Worm (Caenorhabditis elegans) whole organism, L4 larva: Measurements from ENCODE around the gene H06H21.8.

Experiments
- R02D3.7 ChIP-seq: fragments of 150-350 bp; sonication (generic microtip); optimal IDR thresholded peaks from 3 replicates; lab custom pipeline; 2014; ENCODE audit warnings: missing biosample characterization, missing genetic modification characterization
- T20F7.1 ChIP-seq: fragments of 200-800 bp; sonication (Bioruptor generic); optimal IDR thresholded peaks from 2 replicates; lab custom pipeline; 2018; ENCODE audit warnings: mild to moderate bottlenecking, missing genetic modification characterization, missing compliant biosample characterization
- Y48G9A.11 ChIP-seq: fragments of 200-800 bp; sonication (Bioruptor generic); IDR thresholded peaks from 2 replicates; pipeline ENCODE4 v1.3.6; 2022; ENCODE audit warnings: missing genetic modification reagents, missing genetic modification characterization, missing compliant biosample characterization
- ZK337.2 ChIP-seq: fragments of 200-800 bp; sonication (Bioruptor generic); IDR thresholded peaks from 2 replicates; pipeline ENCODE4 v1.3.6; 2022; ENCODE audit warnings: missing genetic modification reagents, missing genetic modification characterization, missing compliant biosample characterization
- ZK546.5 ChIP-seq, 2 experiments: sonication (generic microtip); optimal IDR thresholded peaks; 2 replicates each; lab custom pipeline; 2017; ENCODE audit warnings: missing biosample characterization in 2 of 2, missing genetic modification characterization in 2 of 2
- aha-1 ChIP-seq: fragments of 150-350 bp; peaks from one replicate; lab custom pipeline; 2014; ENCODE audit warnings: missing biosample characterization, missing genetic modification characterization
- ama-1 ChIP-seq: fragments of 150-350 bp; optimal IDR thresholded peaks from 2 replicates; lab custom pipeline; 2014; ENCODE audit warnings: inconsistent platforms, mixed read lengths
- attf-4 ChIP-seq: sonication (generic microtip); optimal IDR thresholded peaks from 3 replicates; lab custom pipeline; 2017; ENCODE audit warnings: missing biosample characterization, missing genetic modification characterization
- ceh-32 ChIP-seq: sonication (generic microtip); optimal IDR thresholded peaks from 2 replicates; lab custom pipeline; 2016; ENCODE audit warnings: mild to moderate bottlenecking, missing genetic modification characterization, missing compliant biosample characterization; ENCODE audit not compliant: poor library complexity
- ceh-44 ChIP-seq: fragments of 200-800 bp; sonication (Bioruptor generic); IDR thresholded peaks from 2 replicates; pipeline ENCODE4 v1.3.6; 2022; ENCODE audit warnings: missing genetic modification reagents, missing genetic modification characterization, missing compliant biosample characterization
- daf-12 ChIP-seq: fragments of 150-350 bp; optimal IDR thresholded peaks from 2 replicates; lab custom pipeline; 2014; ENCODE audit warnings: missing biosample characterization, missing genetic modification reagents, missing genetic modification characterization
- daf-16 ChIP-seq, 3 experiments: sonication (generic microtip); optimal IDR thresholded peaks; 2 replicates each; lab custom pipeline; 2016 to 2017; ENCODE audit warnings: missing genetic modification characterization in 3 of 3, missing genetic modification reagents in 3 of 3, mild to moderate bottlenecking in 2 of 3, missing compliant biosample characterization in 2 of 3, missing biosample characterization in 1 of 3, moderate library complexity in 1 of 3
- dmd-9 ChIP-seq: fragments of 200-800 bp; sonication (Bioruptor generic); IDR thresholded peaks from 2 replicates; pipeline ENCODE4 v1.3.6; 2022; ENCODE audit warnings: missing genetic modification reagents, missing genetic modification characterization, missing compliant biosample characterization
- duxl-1 ChIP-seq: sonication (generic microtip); optimal IDR thresholded peaks from 2 replicates; lab custom pipeline; 2016; ENCODE audit warnings: mild to moderate bottlenecking, missing genetic modification characterization, moderate library complexity, missing compliant biosample characterization; ENCODE audit not compliant: poor library complexity
- dve-1 ChIP-seq: sonication (generic microtip); optimal IDR thresholded peaks from 2 replicates; lab custom pipeline; 2017; ENCODE audit warnings: antibody characterized with exemption, mild to moderate bottlenecking, missing genetic modification characterization, missing compliant biosample characterization; ENCODE audit not compliant: insufficient read depth
- hlh-11 ChIP-seq: fragments of 200-800 bp; sonication (Bioruptor generic); optimal IDR thresholded peaks from 2 replicates; lab custom pipeline; 2018; ENCODE audit warnings: mild to moderate bottlenecking, missing genetic modification characterization, missing compliant biosample characterization
- hmg-1.1 ChIP-seq: fragments of 200-800 bp; sonication (Bioruptor generic); IDR thresholded peaks from 2 replicates; pipeline ENCODE4 v1.3.6; 2022; ENCODE audit warnings: missing genetic modification reagents, missing genetic modification characterization, missing compliant biosample characterization
- jun-1 ChIP-seq: fragments of 150-350 bp; optimal IDR thresholded peaks from 2 replicates; lab custom pipeline; 2014; ENCODE audit warnings: missing biosample characterization, missing genetic modification reagents, missing genetic modification characterization
- lir-3 ChIP-seq: sonication (generic microtip); optimal IDR thresholded peaks from 2 replicates; lab custom pipeline; 2016; ENCODE audit warnings: mild to moderate bottlenecking, missing genetic modification characterization, missing compliant biosample characterization
- mdl-1 ChIP-seq, 2 experiments: fragments of 150-350 bp in 1 of 2; sonication (generic microtip) in 1 of 2; optimal IDR thresholded peaks; 2 replicates each; lab custom pipeline; 2014 to 2017; ENCODE audit warnings: missing biosample characterization in 2 of 2, missing genetic modification characterization in 2 of 2
- mdt-29 ChIP-seq: fragments of 200-800 bp; sonication (Bioruptor generic); IDR thresholded peaks from 2 replicates; pipeline ENCODE4 v1.3.6; 2022; ENCODE audit warnings: missing genetic modification reagents, missing genetic modification characterization, missing compliant biosample characterization
- nhr-102 ChIP-seq: sonication (generic microtip); optimal IDR thresholded peaks from 2 replicates; lab custom pipeline; 2016; ENCODE audit warnings: mild to moderate bottlenecking, missing genetic modification characterization, moderate library complexity, missing compliant biosample characterization
- nhr-11 ChIP-seq: fragments of 150-350 bp; optimal IDR thresholded peaks from 2 replicates; lab custom pipeline; 2014; ENCODE audit warnings: missing biosample characterization, missing genetic modification characterization
- nhr-111 ChIP-seq: fragments of 200-800 bp; sonication (Bioruptor generic); optimal IDR thresholded peaks from 2 replicates; lab custom pipeline; 2018; ENCODE audit warnings: mild to moderate bottlenecking, missing genetic modification characterization, missing compliant biosample characterization
- nhr-28 ChIP-seq: fragments of 150-350 bp; optimal IDR thresholded peaks from 2 replicates; lab custom pipeline; 2014; ENCODE audit warnings: missing biosample characterization, missing genetic modification characterization
- nhr-42 ChIP-seq: fragments of 200-800 bp; sonication (Bioruptor generic); IDR thresholded peaks from 2 replicates; pipeline ENCODE4 v1.3.6; 2022; ENCODE audit warnings: missing genetic modification characterization, missing compliant biosample characterization
- nhr-48 ChIP-seq: sonication (generic microtip); optimal IDR thresholded peaks from 2 replicates; lab custom pipeline; 2016; ENCODE audit warnings: mild to moderate bottlenecking, missing genetic modification characterization, missing compliant biosample characterization
- nhr-76 ChIP-seq: fragments of 150-350 bp; optimal IDR thresholded peaks from 2 replicates; lab custom pipeline; 2014; ENCODE audit warnings: missing biosample characterization, missing genetic modification characterization
- php-3 ChIP-seq: fragments of 200-800 bp; sonication (Bioruptor generic); IDR thresholded peaks from 2 replicates; pipeline ENCODE4 v1.3.6; 2022; ENCODE audit warnings: missing genetic modification reagents, missing genetic modification characterization, missing compliant biosample characterization
- saeg-2 ChIP-seq: fragments of 200-800 bp; sonication (Bioruptor generic); IDR thresholded peaks from 2 replicates; pipeline ENCODE4 v1.3.6; 2022; ENCODE audit warnings: missing genetic modification reagents, missing genetic modification characterization, missing compliant biosample characterization
- snpc-1.2 ChIP-seq: fragments of 200-800 bp; sonication (Bioruptor generic); IDR thresholded peaks from 2 replicates; pipeline ENCODE4 v1.3.6; 2022; ENCODE audit warnings: missing genetic modification reagents, missing genetic modification characterization, missing compliant biosample characterization
- unc-62 ChIP-seq, 3 experiments: fragments of 150-350 bp in 1 of 3; sonication (generic microtip); optimal IDR thresholded peaks in 2 of 3; peaks in 1 of 3; 1 replicate in 1 of 3; 2 replicates in 2 of 3; lab custom pipeline; 2014 to 2017; ENCODE audit warnings: missing biosample characterization in 3 of 3, missing genetic modification characterization in 3 of 3, missing genetic modification reagents in 3 of 3, missing genotype in 1 of 3
- vab-7 ChIP-seq: fragments of 200-800 bp; sonication (Bioruptor generic); IDR thresholded peaks from 2 replicates; pipeline ENCODE4 v1.3.6; 2022; ENCODE audit warnings: missing genetic modification reagents, missing genetic modification characterization, missing compliant biosample characterization
- zag-1 ChIP-seq: fragments of 150-350 bp; optimal IDR thresholded peaks from 2 replicates; lab custom pipeline; 2014; ENCODE audit warnings: missing biosample characterization, missing genetic modification characterization
- zip-11 ChIP-seq: fragments of 200-800 bp; sonication (Bioruptor generic); IDR thresholded peaks from 2 replicates; pipeline ENCODE4 v1.3.6; 2022; ENCODE audit warnings: missing genetic modification characterization, missing compliant biosample characterization

H06H21.8 gene

DNA sequence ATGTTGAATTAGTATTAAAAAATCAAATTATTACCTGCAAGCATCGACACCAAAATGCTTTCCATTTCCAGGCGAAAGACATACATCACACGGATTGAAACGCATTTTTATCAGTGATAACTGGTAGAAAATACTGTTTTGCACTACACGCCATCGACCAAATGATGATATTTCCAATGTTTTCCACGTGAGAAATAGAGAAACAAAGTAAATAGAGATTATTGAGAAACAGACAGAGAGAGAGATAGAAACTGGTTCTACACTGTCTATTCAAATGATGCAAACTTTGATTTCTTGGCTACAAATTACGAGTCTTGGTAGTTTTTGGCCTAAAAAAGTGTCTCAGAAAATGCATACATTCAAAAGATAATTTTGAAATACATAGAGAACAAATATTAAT lies 32.6 kb downstream of the H06H21.8 start, which contains the start of gene nhr-104 (continued):
- no peak for TF ChIP-seq ceh-44 (GFP tag; lab: Robert Waterston, UW)
- TF ChIP-seq ZK546.5 (tag; optimal IDR thresholded peaks at IDR 0.05; lab: Kevin White, UChicago) = no peak
- no peak for TF ChIP-seq dmd-9 (GFP tag; lab: Robert Waterston, UW)
- TF ChIP-seq nhr-102 = peak; percentile 7
- no peak for TF ChIP-seq Y48G9A.11 (GFP tag; lab: Robert Waterston, UW)
- no peak for TF ChIP-seq duxl-1 (tag; lab: Kevin White, UChicago)
- no peak for TF ChIP-seq ceh-32 (tag; lab: Kevin White, UChicago)

DNA sequence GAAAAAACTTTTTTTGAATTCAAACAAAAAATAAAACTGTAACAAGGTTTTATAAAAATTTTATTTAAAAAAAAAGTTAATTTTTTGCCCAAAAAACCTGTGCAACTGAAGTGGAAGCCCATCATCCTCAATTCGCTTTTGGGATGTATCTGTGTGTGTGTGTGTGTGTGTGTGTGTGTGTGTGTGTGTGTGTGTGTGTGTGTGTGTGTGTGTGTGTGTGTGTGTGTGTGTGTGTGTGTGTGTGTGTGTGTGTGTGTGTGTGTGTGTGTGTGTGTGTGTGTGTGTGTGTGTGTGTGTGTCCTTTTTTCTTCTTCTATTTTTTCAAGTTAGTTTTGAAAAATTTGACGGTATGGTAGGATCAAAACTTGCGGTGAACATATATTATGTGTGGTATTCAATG lies 36.2 kb downstream of the H06H21.8 start:
- TF ChIP-seq dve-1 (tag; lab: Kevin White, UChicago) (peak; percentile 13), snpc-1.2 (GFP tag; lab: Robert Waterston, UW) (0 out of 2 replicates have a peak, but pooled peaks have one; percentile 10)

DNA sequence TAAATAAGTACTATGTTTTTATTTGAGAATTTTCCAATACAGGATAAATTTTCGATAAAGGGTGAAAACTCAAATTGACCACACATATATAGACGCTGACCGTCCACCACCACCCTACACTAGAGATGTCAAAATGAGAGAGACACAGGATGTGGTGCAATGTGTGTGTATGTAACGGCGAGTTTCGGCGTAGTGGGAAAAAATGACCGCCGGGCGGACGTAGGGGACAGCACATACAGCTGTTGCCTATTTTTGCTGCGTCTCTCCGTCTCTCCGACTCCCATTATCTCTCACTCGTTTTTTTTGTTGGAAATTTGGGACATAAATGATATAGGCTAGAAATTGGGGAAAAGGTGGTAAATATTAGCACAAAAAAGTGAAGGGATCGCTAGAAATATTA lies 39.8 kb downstream of the H06H21.8 start:
- TF ChIP-seq nhr-42 (GFP tag; lab: Robert Waterston, UW) = no peak
- peak; percentile 22 for TF ChIP-seq dve-1 (tag; lab: Kevin White, UChicago)
- TF ChIP-seq nhr-48 (tag; lab: Kevin White, UChicago) = no peak
- no peak for TF ChIP-seq mdl-1 (tag; optimal IDR thresholded peaks at IDR 0.05; lab: Kevin White, UChicago)
- no peak for TF ChIP-seq daf-16 (GFP tag; optimal IDR thresholded peaks at IDR 0.05; lab: Kevin White, UChicago)
- TF ChIP-seq daf-16 (tag; optimal IDR thresholded peaks at IDR 0.05; lab: Kevin White, UChicago) = peak; percentile 32
- TF ChIP-seq lir-3 (tag; lab: Kevin White, UChicago) = no peak
- 0 out of 2 replicates have a peak, but pooled peaks have one; percentile 28 for TF ChIP-seq mdt-29
- no peak for TF ChIP-seq nhr-111 (GFP tag; lab: Kevin White, UChicago)
- TF ChIP-seq zip-11 (GFP tag; lab: Robert Waterston, UW) = no peak
- TF ChIP-seq nhr-28 = peak; percentile 47
- TF ChIP-seq Y48G9A.11 (GFP tag; lab: Robert Waterston, UW) = no peak
- peak; percentile 67 for TF ChIP-seq hlh-11 (tag; lab: Kevin White, UChicago)
- TF ChIP-seq zag-1 (tag; lab: Kevin White, UChicago) = no peak
- no peak for TF ChIP-seq php-3 (GFP tag; lab: Robert Waterston, UW)
- peak in 1 of 2 experiments; percentile 97 for TF ChIP-seq unc-62 (GFP tag; optimal IDR thresholded peaks at IDR 0.05 in 1 of 2; lab: Kevin White, UChicago)
- no peak for TF ChIP-seq unc-62 (tag; optimal IDR thresholded peaks at IDR 0.05; lab: Kevin White, UChicago)
- 0 out of 2 replicates have a peak, but pooled peaks have one; percentile 37 for TF ChIP-seq hmg-1.1 (GFP tag; lab: Robert Waterston, UW)
- TF ChIP-seq ZK337.2 (GFP tag; lab: Robert Waterston, UW) = no peak

DNA sequence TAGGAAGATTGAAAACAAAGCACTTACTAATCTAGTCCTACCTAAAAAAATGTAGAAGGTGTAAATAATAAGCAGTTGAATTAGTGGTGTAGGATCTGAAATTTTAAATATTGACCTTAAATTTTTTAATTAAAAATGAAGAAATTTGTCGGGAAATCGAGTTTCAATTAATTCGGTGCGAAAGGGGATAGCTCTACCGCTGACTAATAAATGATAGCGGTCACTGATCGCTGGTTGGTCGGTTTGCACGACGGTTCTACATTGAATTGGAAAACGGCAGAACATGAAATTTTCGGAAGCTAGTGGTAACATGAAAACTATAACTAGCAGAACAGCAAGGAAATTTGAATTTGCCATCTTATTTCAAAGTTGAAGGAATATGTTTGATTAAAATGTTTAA lies 40.8 kb downstream of the H06H21.8 start, which contains the start of gene set-15:
Gene set-15 (minus strand): TSS at position 101 of the 400 bp plus-strand sequence.
- TF ChIP-seq snpc-1.2 (GFP tag; lab: Robert Waterston, UW) (no peak), hmg-1.1 (GFP tag; lab: Robert Waterston, UW) (no peak), attf-4 (tag; lab: Kevin White, UChicago) (no peak), saeg-2 (no peak), jun-1 (tag; lab: Kevin White, UChicago) (no peak), aha-1 (tag; lab: Kevin White, UChicago) (no peak), R02D3.7 (no peak)

DNA sequence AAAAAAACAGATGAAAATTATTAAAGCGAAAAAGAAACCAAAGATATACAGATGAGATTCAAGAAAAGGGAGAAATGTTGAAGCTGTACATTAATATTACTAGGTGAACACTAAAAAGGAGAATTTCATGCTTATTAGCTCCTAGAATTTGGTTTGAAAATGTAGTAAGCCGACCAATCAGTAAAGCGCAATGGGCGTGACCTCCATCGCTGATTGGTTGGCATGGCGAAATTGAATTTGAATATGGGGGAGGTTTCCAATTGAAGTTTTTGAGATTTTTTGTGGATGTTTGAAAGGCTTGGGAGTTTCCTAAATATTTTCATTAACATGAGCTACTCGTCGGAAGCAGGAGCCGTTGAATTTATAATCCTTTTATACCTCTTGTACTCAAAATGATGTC lies 44.4 kb downstream of the H06H21.8 start:
- no peak for TF ChIP-seq R02D3.7
- no peak for TF ChIP-seq daf-12 (tag; lab: Kevin White, UChicago)
- no peak for TF ChIP-seq nhr-11 (tag; lab: Kevin White, UChicago)
- TF ChIP-seq vab-7 (GFP tag; lab: Robert Waterston, UW) = no peak
- no peak for TF ChIP-seq ama-1
- TF ChIP-seq saeg-2 = no peak
- TF ChIP-seq T20F7.1 = no peak
- TF ChIP-seq nhr-76 (tag; lab: Kevin White, UChicago) = no peak
